Fruit fly (Drosophila melanogaster) whole organism, embryonic: ENCODE measurements around the gene caps.

Source experiments
- Atf3 ChIP-seq: fragments of 200-800 bp; sonication (Bioruptor generic); optimal IDR thresholded peaks from 3 replicates; lab custom pipeline; 2016; ENCODE audit warnings: missing biosample characterization, missing genetic modification characterization
- Bgb ChIP-seq: fragments of 200-800 bp; sonication (Bioruptor generic); IDR thresholded peaks from 2 replicates; pipeline ENCODE4 v1.3.6; 2022; ENCODE audit warnings: missing biosample characterization, missing genetic modification characterization; ENCODE audit not compliant: partially characterized antibody
- CG10147 ChIP-seq: fragments of 200-800 bp; sonication (Bioruptor generic); optimal IDR thresholded peaks from 2 replicates; lab custom pipeline; 2019; ENCODE audit warnings: missing biosample characterization, mild to moderate bottlenecking, missing genetic modification characterization, moderate library complexity
- CG10979 ChIP-seq: fragments of 200-800 bp; sonication (Bioruptor generic); optimal IDR thresholded peaks from 2 replicates; lab custom pipeline; 2018; ENCODE audit warnings: missing biosample characterization, mild to moderate bottlenecking, missing genetic modification characterization, moderate library complexity
- CG11247 ChIP-seq: fragments of 200-800 bp; sonication (Bioruptor generic); IDR thresholded peaks from 2 replicates; pipeline ENCODE4 v1.3.6; 2022; ENCODE audit warnings: missing biosample characterization, missing genetic modification characterization
- CG11723 ChIP-seq: fragments of 200-800 bp; sonication (Bioruptor generic); optimal IDR thresholded peaks from 2 replicates; lab custom pipeline; 2017; ENCODE audit warnings: missing biosample characterization, mild to moderate bottlenecking, missing genetic modification characterization
- CG12104 ChIP-seq: fragments of 200-800 bp; sonication (Bioruptor generic); optimal IDR thresholded peaks from 3 replicates; lab custom pipeline; 2016; ENCODE audit warnings: missing biosample characterization, missing genetic modification characterization
- CG12299 ChIP-seq: fragments of 200-800 bp; sonication (Bioruptor generic); optimal IDR thresholded peaks from 2 replicates; lab custom pipeline; 2018; ENCODE audit warnings: missing biosample characterization, mild to moderate bottlenecking, missing genetic modification characterization
- CG14014 ChIP-seq: fragments of 200-800 bp; sonication (Bioruptor generic); IDR thresholded peaks from 2 replicates; pipeline ENCODE4 v1.3.6; 2022; ENCODE audit warnings: missing biosample characterization, missing genetic modification characterization
- CG16863 ChIP-seq: fragments of 200-800 bp; sonication (Bioruptor generic); optimal IDR thresholded peaks from 3 replicates; lab custom pipeline; 2016; ENCODE audit warnings: missing biosample characterization, missing genetic modification characterization
- CG17361 ChIP-seq: fragments of 200-800 bp; sonication (Bioruptor generic); IDR thresholded peaks from 3 replicates; pipeline ENCODE4 v1.3.6; 2022; ENCODE audit warnings: missing biosample characterization, missing genetic modification characterization
- CG17385 ChIP-seq: fragments of 200-800 bp; sonication (Bioruptor generic); optimal IDR thresholded peaks from 3 replicates; lab custom pipeline; 2018; ENCODE audit warnings: missing biosample characterization, mild to moderate bottlenecking, missing genetic modification characterization
- CG2712 ChIP-seq: fragments of 200-800 bp; optimal IDR thresholded peaks from 3 replicates; lab custom pipeline; 2019; ENCODE audit warnings: missing biosample characterization, mild to moderate bottlenecking, missing genetic modification characterization, moderate library complexity
- CG2875 ChIP-seq: fragments of 200-800 bp; sonication (Bioruptor generic); optimal IDR thresholded peaks from 2 replicates; lab custom pipeline; 2017; ENCODE audit warnings: missing biosample characterization, mild to moderate bottlenecking, missing genetic modification characterization, missing genetic modification reagents
- CG32772 ChIP-seq: fragments of 200-800 bp; sonication (Bioruptor generic); IDR thresholded peaks from 2 replicates; pipeline ENCODE4 v1.3.6; 2022; ENCODE audit warnings: missing biosample characterization, missing genetic modification characterization
- CG3407 ChIP-seq: fragments of 200-800 bp; sonication (Bioruptor generic); optimal IDR thresholded peaks from 2 replicates; lab custom pipeline; 2018; ENCODE audit warnings: missing biosample characterization, mild to moderate bottlenecking, missing genetic modification characterization
- CG34422 ChIP-seq: fragments of 200-800 bp; sonication (Bioruptor generic); IDR thresholded peaks from 3 replicates; pipeline ENCODE4 v1.3.6; 2022; ENCODE audit warnings: missing biosample characterization, missing genetic modification characterization
- CG4707 ChIP-seq: fragments of 200-800 bp; sonication (Bioruptor generic); optimal IDR thresholded peaks from 2 replicates; lab custom pipeline; 2018; ENCODE audit warnings: missing biosample characterization, mild to moderate bottlenecking, missing genetic modification characterization, moderate library complexity
- CG6254 ChIP-seq: fragments of 200-800 bp; sonication (Bioruptor generic); optimal IDR thresholded peaks from 3 replicates; lab custom pipeline; 2017; ENCODE audit warnings: mild to moderate bottlenecking, missing biosample characterization, missing genetic modification reagents, missing genetic modification characterization
- CG6683 ChIP-seq: fragments of 200-800 bp; sonication (Bioruptor generic); optimal IDR thresholded peaks from 2 replicates; lab custom pipeline; 2017; ENCODE audit warnings: missing biosample characterization, mild to moderate bottlenecking, missing genetic modification characterization, missing genetic modification reagents
- CG6689 ChIP-seq: fragments of 200-800 bp; sonication (Bioruptor generic); IDR thresholded peaks from 2 replicates; pipeline ENCODE4 v1.3.6; 2022; ENCODE audit warnings: missing biosample characterization, missing genetic modification characterization
- Ets65A ChIP-seq: fragments of 200-800 bp; sonication (Bioruptor generic); peaks from one replicate; lab custom pipeline; 2016; ENCODE audit warnings: missing biosample characterization, missing genetic modification characterization
- Stat92E ChIP-seq, 3 experiments: fragments of >200 bp in 2 of 3; fragments of 200-800 bp in 1 of 3; sonication (Bioruptor generic) in 1 of 3; optimal IDR thresholded peaks; 2 replicates each; lab custom pipeline; 2017 to 2019; ENCODE audit warnings: missing biosample characterization in 3 of 3, missing genetic modification characterization in 3 of 3, mild to moderate bottlenecking in 1 of 3, moderate library complexity in 1 of 3
- TFAM ChIP-seq: fragments of 200-800 bp; sonication (Bioruptor generic); optimal IDR thresholded peaks from 2 replicates; lab custom pipeline; 2017; ENCODE audit warnings: missing biosample characterization, missing genetic modification characterization, inconsistent platforms
- al ChIP-seq: fragments of 200-800 bp; sonication (Bioruptor generic); IDR thresholded peaks from 2 replicates; pipeline ENCODE4 v1.3.6; 2022; ENCODE audit warnings: missing biosample characterization, missing genetic modification characterization
- amos ChIP-seq: fragments of 200-800 bp; sonication (Bioruptor generic); IDR thresholded peaks from 2 replicates; pipeline ENCODE4 v1.3.6; 2022; ENCODE audit warnings: missing biosample characterization, missing genetic modification characterization; ENCODE audit not compliant: partially characterized antibody
- bowl ChIP-seq: fragments of 200-800 bp; sonication (Bioruptor generic); IDR thresholded peaks from 2 replicates; pipeline ENCODE4 v1.3.6; 2022; ENCODE audit warnings: missing biosample characterization, missing genetic modification characterization
- bsh ChIP-seq, 2 experiments: fragments of 200-800 bp; sonication (Bioruptor generic); optimal IDR thresholded peaks; 2 replicates each; lab custom pipeline; 2017 to 2018; ENCODE audit warnings: mild to moderate bottlenecking in 2 of 2, missing biosample characterization in 2 of 2, missing genetic modification characterization in 2 of 2, moderate library complexity in 1 of 2
- caup ChIP-seq: fragments of 200-800 bp; sonication (Bioruptor generic); optimal IDR thresholded peaks from 3 replicates; lab custom pipeline; 2017; ENCODE audit warnings: missing biosample characterization, mild to moderate bottlenecking, missing genetic modification characterization, moderate library complexity; ENCODE audit not compliant: severe bottlenecking
- chm ChIP-seq: fragments of 200-800 bp; sonication (Bioruptor generic); IDR thresholded peaks from 2 replicates; pipeline ENCODE4 v1.3.6; 2022; ENCODE audit warnings: missing biosample characterization, missing genetic modification characterization
- cwo ChIP-seq: fragments of 200-800 bp; sonication (Bioruptor generic); optimal IDR thresholded peaks from 3 replicates; lab custom pipeline; 2017; ENCODE audit warnings: missing biosample characterization, missing genetic modification characterization, mild to moderate bottlenecking, moderate library complexity, missing genetic modification reagents
- esg ChIP-seq: fragments of 200-800 bp; sonication (Bioruptor generic); conservative IDR thresholded peaks from 2 replicates; pipeline ENCODE4 v1.3.6; 2022; ENCODE audit warnings: missing biosample characterization, missing genetic modification characterization
- fru ChIP-seq: fragments of >200 bp; optimal IDR thresholded peaks from 2 replicates; lab custom pipeline; 2017
- fu2 ChIP-seq: fragments of 200-800 bp; sonication (Bioruptor generic); optimal IDR thresholded peaks from 2 replicates; lab custom pipeline; 2016; ENCODE audit warnings: missing biosample characterization, missing genetic modification characterization
- gt ChIP-seq: fragments of 200-800 bp; sonication (Bioruptor generic); IDR thresholded peaks from 2 replicates; pipeline ENCODE4 v1.3.6; 2022; ENCODE audit warnings: missing biosample characterization, missing genetic modification characterization
- ind ChIP-seq: fragments of 200-800 bp; sonication (Bioruptor generic); optimal IDR thresholded peaks from 3 replicates; lab custom pipeline; 2016; ENCODE audit warnings: missing biosample characterization, missing genetic modification characterization
- jing ChIP-seq: fragments of 200-800 bp; sonication (Bioruptor generic); optimal IDR thresholded peaks from 2 replicates; lab custom pipeline; 2018; ENCODE audit warnings: missing biosample characterization, mild to moderate bottlenecking, missing genetic modification characterization
- ken ChIP-seq: fragments of 200-800 bp; sonication (Bioruptor generic); IDR thresholded peaks from 3 replicates; pipeline ENCODE4 v1.3.6; 2022; ENCODE audit warnings: missing biosample characterization, missing genetic modification characterization
- lola ChIP-seq, 3 experiments: fragments of >200 bp in 2 of 3; fragments of 200-800 bp in 1 of 3; sonication (Bioruptor generic) in 1 of 3; optimal IDR thresholded peaks; 2 replicates each; lab custom pipeline; 2017 to 2019; ENCODE audit warnings: missing biosample characterization in 3 of 3, missing genetic modification characterization in 3 of 3, mild to moderate bottlenecking in 1 of 3, moderate library complexity in 1 of 3
- otp ChIP-seq: fragments of 200-800 bp; sonication (Bioruptor generic); IDR thresholded peaks from 3 replicates; pipeline ENCODE4, ENCODE4 v1.3.6; 2022; ENCODE audit warnings: missing biosample characterization, missing genetic modification characterization
- peb ChIP-seq: fragments of 200-800 bp; sonication (Bioruptor generic); IDR thresholded peaks from 2 replicates; pipeline ENCODE4 v1.3.6; 2022; ENCODE audit warnings: missing biosample characterization, missing genetic modification characterization
- phol ChIP-seq: fragments of 200-800 bp; sonication (Bioruptor generic); optimal IDR thresholded peaks from 3 replicates; lab custom pipeline; 2018; ENCODE audit warnings: missing biosample characterization, mild to moderate bottlenecking, missing genetic modification characterization, moderate library complexity
- pum ChIP-seq: fragments of 200-800 bp; sonication (Bioruptor generic); optimal IDR thresholded peaks from 2 replicates; lab custom pipeline; 2016; ENCODE audit warnings: missing biosample characterization, missing genetic modification characterization
- sc ChIP-seq, 3 experiments: fragments of >200 bp in 2 of 3; fragments of 200-800 bp in 1 of 3; sonication (Bioruptor generic) in 1 of 3; optimal IDR thresholded peaks; 2 replicates in 2 of 3; 3 replicates in 1 of 3; lab custom pipeline; 2017; ENCODE audit warnings: mild to moderate bottlenecking in 1 of 3, missing biosample characterization in 1 of 3, missing genetic modification characterization in 1 of 3, missing genetic modification reagents in 1 of 3
- so ChIP-seq: fragments of 200-800 bp; sonication (Bioruptor generic); IDR thresholded peaks from 3 replicates; pipeline ENCODE4 v1.3.6; 2022; ENCODE audit warnings: missing biosample characterization, missing genetic modification characterization
- sqz ChIP-seq: fragments of 200-800 bp; sonication (Bioruptor generic); optimal IDR thresholded peaks from 3 replicates; lab custom pipeline; 2018; ENCODE audit warnings: missing biosample characterization, mild to moderate bottlenecking, missing genetic modification characterization
- ttk ChIP-seq: fragments of 200-800 bp; sonication (Bioruptor generic); IDR thresholded peaks from 2 replicates; pipeline ENCODE4 v2.1.2; 2022; ENCODE audit warnings: missing biosample characterization, missing genetic modification characterization
- tup ChIP-seq: fragments of 200-800 bp; sonication (Bioruptor generic); optimal IDR thresholded peaks from 2 replicates; lab custom pipeline; 2016; ENCODE audit warnings: missing biosample characterization, mild to moderate bottlenecking, missing genetic modification characterization, moderate library complexity
- wor ChIP-seq: fragments of 200-800 bp; sonication (Bioruptor generic); IDR thresholded peaks from 2 replicates; pipeline ENCODE4 v1.3.6; 2022; ENCODE audit warnings: missing biosample characterization, missing genetic modification characterization

caps gene

dm6 chr3L:13197551-13197950 is 30.9 kb upstream of the caps start (continued):
- TF ChIP-seq TFAM (GFP tag; lab: Kevin White, UChicago) (no peak), tup (GFP tag; lab: Kevin White, UChicago) (peak; percentile 22), phol (peak; percentile 70), CG11247 (GFP tag; lab: Robert Waterston, UW) (peak; percentile 33; the same call in 1 of the 2 replicates), CG12104 (GFP tag; lab: Kevin White, UChicago) (peak; percentile 16), Bgb (GFP tag; lab: Robert Waterston, UW) (no peak), CG16863 (no peak), Ets65A (GFP tag; lab: Kevin White, UChicago) (peak; percentile 80), CG6254 (GFP tag; lab: Kevin White, UChicago) (peak; percentile 60), CG10147 (GFP tag; lab: Kevin White, UChicago) (peak; percentile 45), cwo (GFP tag; lab: Kevin White, UChicago) (peak; percentile 37), CG34422 (GFP tag; lab: Robert Waterston, UW) (0 out of 3 replicates have a peak, but pooled peaks have one; percentile 14), sqz (GFP tag; lab: Kevin White, UChicago) (no peak), CG17361 (peak; percentile 59; the same call in 1 of the 3 replicates), amos (GFP tag; lab: Robert Waterston, UW) (no peak), CG11723 (GFP tag; lab: Kevin White, UChicago) (no peak), CG14014 (GFP tag; lab: Robert Waterston, UW) (peak; percentile 35; the same call in 1 of the 2 replicates), CG2875 (GFP tag; lab: Kevin White, UChicago) (peak; percentile 51), peb (0 out of 2 replicates have a peak, but pooled peaks have one; percentile 22), so (GFP tag; lab: Robert Waterston, UW) (peak; percentile 59; the same call in 1 of the 3 replicates), CG6683 (GFP tag; lab: Kevin White, UChicago) (no peak), CG6689 (GFP tag; lab: Robert Waterston, UW) (peak; percentile 54), Stat92E (GFP tag; optimal IDR thresholded peaks at IDR 0.05; lab: Kevin White, UChicago) (no peak), CG32772 (GFP tag; lab: Robert Waterston, UW) (no peak; the same call in 1 of the 2 replicates), sc (optimal IDR thresholded peaks at IDR 0.05; lab: Kevin White, UChicago) (no peak), sc (GFP tag; optimal IDR thresholded peaks at IDR 0.05; lab: Kevin White, UChicago) (peak; percentile 31), jing (GFP tag; lab: Kevin White, UChicago) (no peak), chm (GFP tag; lab: Robert Waterston, UW) (no peak), bsh (GFP tag; optimal IDR thresholded peaks at IDR 0.05; lab: Kevin White, UChicago) (peak in 1 of 2 experiments; percentile 82), CG3407 (peak; percentile 39), Atf3 (GFP tag; lab: Kevin White, UChicago) (no peak), esg (GFP tag; lab: Robert Waterston, UW) (peak; percentile 39; the same call in 1 of the 2 replicates), fru (no peak), wor (no peak), fu2 (GFP tag; lab: Kevin White, UChicago) (no peak), caup (GFP tag; lab: Kevin White, UChicago) (no peak), otp (GFP tag; lab: Robert Waterston, UW) (no peak), pum (GFP tag; lab: Kevin White, UChicago) (no peak), CG12299 (tag; lab: Kevin White, UChicago) (peak; percentile 41), CG4707 (GFP tag; lab: Kevin White, UChicago) (peak; percentile 22), CG17385 (GFP tag; lab: Kevin White, UChicago) (peak; percentile 42), CG2712 (peak; percentile 79), CG10979 (tag; lab: Kevin White, UChicago) (peak; percentile 81), bowl (no peak), gt (GFP tag; lab: Robert Waterston, UW) (no peak), ken (peak; percentile 29; the same call in 1 of the 3 replicates), ind (peak; percentile 48), ttk (GFP tag; lab: Robert Waterston, UW) (peak; percentile 59), al (GFP tag; lab: Robert Waterston, UW) (no peak), lola (GFP tag; optimal IDR thresholded peaks at IDR 0.05; lab: Kevin White, UChicago) (peak in 1 of 3 experiments; percentile 66)
